Worm (Caenorhabditis elegans): ENCODE data around the gene nlp-36.
"Not testable (repeated sequence)": the region's sequence is repeated elsewhere in the genome, so short reads cannot be mapped to it uniquely, and the experiment has no call there.

DNA sequence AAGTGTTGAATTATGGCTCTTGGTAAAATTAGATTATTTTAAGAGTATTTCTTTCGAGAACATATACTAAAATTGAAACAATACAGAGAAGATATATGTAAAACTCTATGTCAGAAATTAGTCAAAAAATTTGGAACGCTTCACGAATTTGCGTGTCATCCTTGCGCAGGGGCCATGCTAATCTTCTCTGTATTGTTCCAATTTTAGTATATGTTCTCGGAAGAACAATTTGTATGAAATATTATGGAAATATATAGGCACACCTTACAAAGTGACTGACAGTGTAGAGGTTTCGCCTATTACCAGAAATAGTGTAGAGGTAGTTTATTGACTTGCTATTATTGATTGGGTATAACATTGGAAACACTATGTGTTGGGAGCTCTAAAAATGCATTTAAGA, 40.9 kb upstream of the nlp-36 start:
- not testable (repeated sequence) for TF ChIP-seq egl-44 (GFP tag; IDR thresholded peaks at IDR 0.05); lir-1 (GFP tag; conservative IDR thresholded peaks at IDR 0.05); fkh-3 (tag; optimal IDR thresholded peaks at IDR 0.05); akir-1 (GFP tag; optimal IDR thresholded peaks at IDR 0.05); F37B4.10 (GFP tag; IDR thresholded peaks at IDR 0.05); F57C9.4 (tag; optimal IDR thresholded peaks at IDR 0.05); snpc-1.3 (tag; optimal IDR thresholded peaks at IDR 0.05; ENCODE audit: insufficient read depth); him-1 (tag; optimal IDR thresholded peaks at IDR 0.05); hlh-12 (tag; optimal IDR thresholded peaks at IDR 0.05); T07F8.4 (tag; optimal IDR thresholded peaks at IDR 0.05); snpc-4 (GFP tag; optimal IDR thresholded peaks at IDR 0.05); lin-35 (GFP tag; optimal IDR thresholded peaks at IDR 0.05); unc-130 (GFP tag; optimal IDR thresholded peaks at IDR 0.05); efl-1 (GFP tag; optimal IDR thresholded peaks at IDR 0.05)
- TF ChIP-seq snpc-4 (tag; optimal IDR thresholded peaks at IDR 0.05): peak in 2 of 4 experiments; percentile 82 to 88
